Worm (Caenorhabditis elegans) whole organism, L2 larva: ENCODE results near the gene F19F10.11.

Source experiments
- R02D3.7 ChIP-seq: fragments of 150-350 bp; optimal IDR thresholded peaks from 2 replicates; lab custom pipeline; 2014; ENCODE audit warnings: missing biosample characterization, missing genetic modification characterization
- ZK546.5 ChIP-seq: sonication (generic microtip); optimal IDR thresholded peaks from 2 replicates; lab custom pipeline; 2017; ENCODE audit warnings: missing biosample characterization, missing genetic modification characterization
- aly-2 ChIP-seq: fragments of 150-350 bp; optimal IDR thresholded peaks from 2 replicates; lab custom pipeline; 2014; ENCODE audit warnings: missing biosample characterization, missing genetic modification characterization
- egl-27 ChIP-seq: sonication (generic microtip); optimal IDR thresholded peaks from 3 replicates; lab custom pipeline; 2017; ENCODE audit warnings: missing biosample characterization, missing genetic modification reagents, missing genetic modification characterization
- lin-13 ChIP-seq: fragments of 150-350 bp; optimal IDR thresholded peaks from 2 replicates; lab custom pipeline; 2014; ENCODE audit warnings: missing biosample characterization, missing genetic modification reagents, missing genetic modification characterization
- nhr-10 ChIP-seq: sonication (generic microtip); optimal IDR thresholded peaks from 2 replicates; lab custom pipeline; 2017; ENCODE audit warnings: missing biosample characterization, missing genetic modification characterization
- skn-1 ChIP-seq: sonication (generic microtip); optimal IDR thresholded peaks from 2 replicates; lab custom pipeline; 2017; ENCODE audit warnings: missing biosample characterization, missing genetic modification characterization
- snpc-4 ChIP-seq: fragments of 150-350 bp; optimal IDR thresholded peaks from 2 replicates; lab custom pipeline; 2014; ENCODE audit warnings: missing biosample characterization, missing genetic modification characterization
- unc-39 ChIP-seq: fragments of 150-350 bp; optimal IDR thresholded peaks from 2 replicates; lab custom pipeline; 2014; ENCODE audit warnings: missing biosample characterization, missing genetic modification characterization
- zag-1 ChIP-seq: fragments of 150-350 bp; optimal IDR thresholded peaks from 2 replicates; lab custom pipeline; 2014; ENCODE audit warnings: missing biosample characterization, missing genetic modification characterization
- ztf-11 ChIP-seq: sonication (generic microtip); optimal IDR thresholded peaks from 2 replicates; lab custom pipeline; 2017; ENCODE audit warnings: missing biosample characterization, missing genetic modification characterization

- no peak for TF ChIP-seq egl-27
- no peak for TF ChIP-seq snpc-4 (tag; lab: Kevin White, UChicago)
- no peak for TF ChIP-seq aly-2
- TF ChIP-seq ZK546.5 (tag; lab: Kevin White, UChicago): no peak
- no peak for TF ChIP-seq unc-39 (tag; lab: Kevin White, UChicago)
- TF ChIP-seq nhr-10 (tag; lab: Kevin White, UChicago): no peak
- no peak for TF ChIP-seq lin-13 (GFP tag; lab: Kevin White, UChicago)
- TF ChIP-seq R02D3.7 (tag; lab: Kevin White, UChicago): no peak
- TF ChIP-seq zag-1 (tag; lab: Kevin White, UChicago): no peak
- no peak for TF ChIP-seq ztf-11 (tag; lab: Kevin White, UChicago)
- TF ChIP-seq skn-1 (tag; lab: Kevin White, UChicago): no peak
Observed at ce11 chrV:7609698-7610420, 22.4 kb upstream of the F19F10.11 start, which contains the start of the genes folt-3 and clec-214.
